Worm (Caenorhabditis elegans): ENCODE measurements around the gene rpl-12.

ce11 chrIV:13246961-13247360, 6.5 kb upstream of the rpl-12 start, which contains the start of gene JC8.7:
- TF ChIP-seq daf-16 (GFP tag; optimal IDR thresholded peaks at IDR 0.05) (no peak), daf-16 (tag; optimal IDR thresholded peaks at IDR 0.05) (no peak), unc-62 (GFP tag; optimal IDR thresholded peaks at IDR 0.05 in 1 of 2) (no peak), unc-62 (tag; optimal IDR thresholded peaks at IDR 0.05) (no peak), ceh-44 (GFP tag; IDR thresholded peaks at IDR 0.05) (no peak), spr-1 (tag; optimal IDR thresholded peaks at IDR 0.05) (no peak), aly-2 (tag; optimal IDR thresholded peaks at IDR 0.05) (no peak), tra-1 (GFP tag; IDR thresholded peaks at IDR 0.05) (no peak)

Measured in whole organism, L4 larva.